Fruit fly (Drosophila melanogaster): ENCODE measurements around the gene CG14445.

The CG14445 gene

dm6 chrX:6255414-6255915 lies 18.4 kb downstream of the CG14445 start, which contains the start of the genes Rbcn-3A and Spx (continued):
- TF ChIP-seq CG7357 (GFP tag; IDR thresholded peaks at IDR 0.05) (no peak), Ets65A (GFP tag) (peak; percentile 9), Ptx1 (GFP tag; IDR thresholded peaks at IDR 0.05) (peak; percentile 47), CG4424 (GFP tag; optimal IDR thresholded peaks at IDR 0.05) (peak; percentile 40), HHEX (GFP tag; optimal IDR thresholded peaks at IDR 0.05) (no peak), seq (GFP tag; IDR thresholded peaks at IDR 0.05) (no peak), tna (GFP tag; IDR thresholded peaks at IDR 0.05; ENCODE audit: partially characterized antibody) (peak; percentile 70), CG6272 (GFP tag; IDR thresholded peaks at IDR 0.05) (0 out of 2 replicates have a peak, but pooled peaks have one; percentile 18), stwl (tag; optimal IDR thresholded peaks at IDR 0.05) (peak; percentile 51), CG4404 (GFP tag; IDR thresholded peaks at IDR 0.05) (no peak), dpn (GFP tag; optimal IDR thresholded peaks at IDR 0.05) (peak in 1 of 2 experiments; percentile 44), klu (GFP tag; IDR thresholded peaks at IDR 0.05) (no peak), CG15479 (GFP tag; optimal IDR thresholded peaks at IDR 0.05) (no peak), CG10543 (GFP tag; optimal IDR thresholded peaks at IDR 0.05) (peak; percentile 16), jing (GFP tag; optimal IDR thresholded peaks at IDR 0.05) (no peak), caup (GFP tag; optimal IDR thresholded peaks at IDR 0.05; ENCODE audit: severe bottlenecking) (no peak), phol (tag; optimal IDR thresholded peaks at IDR 0.05) (peak; percentile 33), CrebB (tag; optimal IDR thresholded peaks at IDR 0.05) (no peak), CG6791 (GFP tag; IDR thresholded peaks at IDR 0.05; ENCODE audit: partially characterized antibody) (peak; percentile 90), ind (GFP tag; optimal IDR thresholded peaks at IDR 0.05) (peak; percentile 32), CG7839 (tag; optimal IDR thresholded peaks at IDR 0.05) (peak; percentile 26), slbo (GFP tag; IDR thresholded peaks at IDR 0.05) (peak; percentile 69), Nf-YC (tag; optimal IDR thresholded peaks at IDR 0.05) (peak; percentile 50), Xrp1 (GFP tag; IDR thresholded peaks at IDR 0.05) (peak; percentile 5; the same call in 1 of the 2 replicates), CG11247 (GFP tag; IDR thresholded peaks at IDR 0.05) (no peak), CG15514 (GFP tag; optimal IDR thresholded peaks at IDR 0.05) (peak; percentile 31), al (GFP tag; IDR thresholded peaks at IDR 0.05) (peak; percentile 23; the same call in 1 of the 2 replicates), sqz (GFP tag; optimal IDR thresholded peaks at IDR 0.05) (no peak), Oaz (GFP tag; IDR thresholded peaks at IDR 0.05) (no peak), CG8924 (tag; optimal IDR thresholded peaks at IDR 0.05) (peak; percentile 52), CG11560 (tag; IDR thresholded peaks at IDR 0.05) (no peak), ftz-f1 (GFP tag; optimal IDR thresholded peaks at IDR 0.05) (no peak), Abd-B (GFP tag; optimal IDR thresholded peaks at IDR 0.05) (peak; percentile 40), BEAF-32 (GFP tag; optimal IDR thresholded peaks at IDR 0.05) (peak; percentile 87), CG10565 (GFP tag; optimal IDR thresholded peaks at IDR 0.05) (no peak), Dll (GFP tag; IDR thresholded peaks at IDR 0.05; ENCODE audit: partially characterized antibody) (peak; percentile 94), CG13894 (tag; optimal IDR thresholded peaks at IDR 0.05) (peak; percentile 8), CG12942 (GFP tag; optimal IDR thresholded peaks at IDR 0.05) (peak; percentile 3), CG1603 (tag; optimal IDR thresholded peaks at IDR 0.05) (peak; percentile 3), bbx (GFP tag; IDR thresholded peaks at IDR 0.05; ENCODE audit: partially characterized antibody) (peak; percentile 79), Ravus (GFP tag; IDR thresholded peaks at IDR 0.05) (no peak), CG10267 (tag; optimal IDR thresholded peaks at IDR 0.05) (peak; percentile 39), CG4707 (GFP tag; optimal IDR thresholded peaks at IDR 0.05) (no peak), CG12071 (GFP tag; optimal IDR thresholded peaks at IDR 0.05) (no peak), lbe (GFP tag; optimal IDR thresholded peaks at IDR 0.05) (peak; percentile 24), CG1647 (GFP tag; optimal IDR thresholded peaks at IDR 0.05) (no peak), unc-4 (GFP tag; IDR thresholded peaks at IDR 0.05; ENCODE audit: partially characterized antibody) (peak; percentile 93), CG34224 (GFP tag; IDR thresholded peaks at IDR 0.05; ENCODE audit: partially characterized antibody) (peak; percentile 81), CG14710 (tag; optimal IDR thresholded peaks at IDR 0.05) (peak; percentile 65)

All from whole organism, embryonic.